Fruit fly (Drosophila melanogaster): Measurements from ENCODE around the gene hay.

hay gene

dm6 chr3L:10665433-10666150, 34.7 kb downstream of the hay start (continued):
- TF ChIP-seq CG12942 (GFP tag; optimal IDR thresholded peaks at IDR 0.05) (peak; percentile 89), CG6854 (GFP tag; optimal IDR thresholded peaks at IDR 0.05) (peak; percentile 97), CG15601 (tag; optimal IDR thresholded peaks at IDR 0.05) (peak; percentile 98), phol (tag; optimal IDR thresholded peaks at IDR 0.05) (peak; percentile 98), Gug (GFP tag; IDR thresholded peaks at IDR 0.05) (peak; percentile 79), gfzf (GFP tag; optimal IDR thresholded peaks at IDR 0.05) (no peak), CG10959 (GFP tag; IDR thresholded peaks at IDR 0.05) (peak; percentile 77), nmo (GFP tag; optimal IDR thresholded peaks at IDR 0.05) (peak; percentile 99), en (GFP tag; optimal IDR thresholded peaks at IDR 0.05) (peak; percentile 67), esg (GFP tag; conservative IDR thresholded peaks at IDR 0.05) (peak; percentile 94), CG14860 (GFP tag; IDR thresholded peaks at IDR 0.05; ENCODE audit: partially characterized antibody) (no peak), hbn (GFP tag; IDR thresholded peaks at IDR 0.05; ENCODE audit: partially characterized antibody) (no peak), CG12659 (GFP tag; optimal IDR thresholded peaks at IDR 0.05) (peak; percentile 99), Vsx1 (GFP tag; optimal IDR thresholded peaks at IDR 0.05) (peak; percentile 96), CG3726 (GFP tag; IDR thresholded peaks at IDR 0.05) (peak; percentile 83; the same call in 1 of the 3 replicates), Oaz (GFP tag; IDR thresholded peaks at IDR 0.05) (peak; percentile 84), CG12104 (GFP tag; optimal IDR thresholded peaks at IDR 0.05) (peak; percentile 98), zfh2 (GFP tag; optimal IDR thresholded peaks at IDR 0.05) (peak; percentile 64), Drgx (GFP tag; IDR thresholded peaks at IDR 0.05) (peak; percentile 97), amos (GFP tag; IDR thresholded peaks at IDR 0.05; ENCODE audit: partially characterized antibody) (no peak), da (GFP tag; optimal IDR thresholded peaks at IDR 0.05) (peak; percentile 52), CG10979 (tag; optimal IDR thresholded peaks at IDR 0.05) (peak; percentile 99), tll (GFP tag; optimal IDR thresholded peaks at IDR 0.05) (peak in 1 of 2 experiments; percentile 91), CG2202 (tag; optimal IDR thresholded peaks at IDR 0.05) (peak; percentile 96), tx (GFP tag; optimal IDR thresholded peaks at IDR 0.05) (peak; percentile 67), CkIIα-i1 (GFP tag; IDR thresholded peaks at IDR 0.05) (no peak), CG9932 (GFP tag; IDR thresholded peaks at IDR 0.05) (peak; percentile 79), MESR4 (GFP tag; optimal IDR thresholded peaks at IDR 0.05) (peak; percentile 45), CG3163 (GFP tag; optimal IDR thresholded peaks at IDR 0.05) (peak; percentile 33), Dbx (GFP tag; IDR thresholded peaks at IDR 0.05) (peak; percentile 90), CG2712 (tag; optimal IDR thresholded peaks at IDR 0.05) (peak; percentile 99), ewg (GFP tag; optimal IDR thresholded peaks at IDR 0.05) (peak; percentile 91), jumu (GFP tag; optimal IDR thresholded peaks at IDR 0.05) (peak; percentile 91), gsb-n (tag; optimal IDR thresholded peaks at IDR 0.05) (peak; percentile 98), CG5245 (GFP tag; optimal IDR thresholded peaks at IDR 0.05) (peak; percentile 88), CG2116 (GFP tag; optimal IDR thresholded peaks at IDR 0.05) (peak; percentile 87), D19B (GFP tag; optimal IDR thresholded peaks at IDR 0.05) (peak; percentile 89), CG17385 (GFP tag; optimal IDR thresholded peaks at IDR 0.05) (peak; percentile 96), CG1832 (GFP tag; optimal IDR thresholded peaks at IDR 0.05) (no peak), CG7271 (tag; optimal IDR thresholded peaks at IDR 0.05) (peak; percentile 90), sna (GFP tag; IDR thresholded peaks at IDR 0.05; ENCODE audit: partially characterized antibody) (no peak), ase (GFP tag; IDR thresholded peaks at IDR 0.05) (peak; percentile 85; the same call in 2 of the 3 replicates), disco-r (GFP tag; optimal IDR thresholded peaks at IDR 0.05) (peak; percentile 75), Ravus (GFP tag; IDR thresholded peaks at IDR 0.05) (peak; percentile 65), Fer2 (tag; optimal IDR thresholded peaks at IDR 0.05) (peak; percentile 94), Aef1 (GFP tag; IDR thresholded peaks at IDR 0.05) (peak; percentile 84), Xbp1 (GFP tag; optimal IDR thresholded peaks at IDR 0.05) (peak; percentile 95), br (optimal IDR thresholded peaks at IDR 0.05) (no peak), crc (GFP tag; optimal IDR thresholded peaks at IDR 0.05) (peak; percentile 65)
